Fruit fly (Drosophila melanogaster) S2 (cell line): ENCODE data around the gene Nlp.

Experiments
- CG8478 ChIP-seq: fragments of >200 bp; optimal IDR thresholded peaks from 2 replicates; lab custom pipeline; 2018
- CTCF ChIP-seq, 2 experiments: fragments of >200 bp; optimal IDR thresholded peaks; 2 replicates each; lab custom pipeline; 2018

DNA sequence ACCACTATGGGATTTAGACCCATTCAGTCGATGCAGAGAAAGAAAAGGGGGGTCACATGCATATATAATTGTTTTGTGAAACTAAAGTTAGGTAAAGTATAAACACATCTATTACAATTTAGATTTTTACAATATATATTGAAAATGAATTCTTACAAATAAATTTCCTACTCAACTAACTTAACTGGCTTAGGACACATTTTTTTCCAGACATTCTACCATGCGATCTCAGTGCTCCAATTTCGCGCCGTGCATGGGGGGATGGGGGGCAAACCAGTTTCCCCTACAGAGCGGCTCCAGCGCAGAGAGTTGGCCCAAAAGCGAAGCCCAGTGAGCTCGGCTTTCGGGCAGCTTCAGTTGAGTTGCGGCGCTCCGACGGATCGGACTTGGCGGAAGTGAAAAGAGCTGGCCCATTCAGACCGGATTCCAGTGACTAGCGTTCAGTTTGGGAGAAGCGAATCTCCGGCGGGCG is 21.5 kb upstream of the Nlp start, which contains the start of gene CG7896:
- no peak for TF ChIP-seq CTCF (optimal IDR thresholded peaks at IDR 0.05; lab: Kevin White, UChicago)
- TF ChIP-seq CG8478 (lab: Kevin White, UChicago): no peak
